Worm (Caenorhabditis elegans): ENCODE results near the gene C39H7.4.
A peak's percentile ranks its signal among the peaks of the same experiment; 100 is the strongest.

The C39H7.4 gene

ce11 chrIV:5591134-5591533 is 23.3 kb downstream of the C39H7.4 start (continued):
- TF ChIP-seq lin-54 (GFP tag; optimal IDR thresholded peaks at IDR 0.05): peak; percentile 61
- TF ChIP-seq F10E7.11 (tag; optimal IDR thresholded peaks at IDR 0.05): no peak
- TF ChIP-seq madf-8 (GFP tag; conservative IDR thresholded peaks at IDR 0.05): no peak
- TF ChIP-seq egl-44 (GFP tag; IDR thresholded peaks at IDR 0.05): peak; percentile 84; the same call in 1 of the 2 replicates
- TF ChIP-seq sea-2 (GFP tag; IDR thresholded peaks at IDR 0.05): no peak
- peak; percentile 94 for TF ChIP-seq nhr-80 (tag; optimal IDR thresholded peaks at IDR 0.05)
- peak; percentile 83 for TF ChIP-seq attf-5 (GFP tag; optimal IDR thresholded peaks at IDR 0.05)
- TF ChIP-seq F33H1.4 (GFP tag; IDR thresholded peaks at IDR 0.05): no peak
- no peak for TF ChIP-seq hrde-1 (tag; optimal IDR thresholded peaks at IDR 0.05; ENCODE audit: borderline replicate concordance)
- peak; percentile 64 for TF ChIP-seq F22D6.2 (tag; optimal IDR thresholded peaks at IDR 0.05)
- TF ChIP-seq unc-62 (GFP tag; optimal IDR thresholded peaks at IDR 0.05): peak; percentile 93
- no peak for TF ChIP-seq zim-3 (tag; optimal IDR thresholded peaks at IDR 0.05)
- TF ChIP-seq let-526 (GFP tag; IDR thresholded peaks at IDR 0.05): peak; percentile 68; the same call in 1 of the 2 replicates
- peak; percentile 54; the same call in 1 of the 2 replicates for TF ChIP-seq dox-1 (GFP tag; IDR thresholded peaks at IDR 0.05)
- no peak for TF ChIP-seq F57A8.1 (GFP tag; optimal IDR thresholded peaks at IDR 0.05)
- no peak for TF ChIP-seq B0035.1 (tag; optimal IDR thresholded peaks at IDR 0.05)
- peak; percentile 77 for TF ChIP-seq C06A6.2 (GFP tag; conservative IDR thresholded peaks at IDR 0.05)
- TF ChIP-seq die-1 (tag; optimal IDR thresholded peaks at IDR 0.05): no peak
- no peak for TF ChIP-seq mxl-1 (tag; optimal IDR thresholded peaks at IDR 0.05)
- TF ChIP-seq Y95B8A.8 (GFP tag; IDR thresholded peaks at IDR 0.05): peak; percentile 73; the same call in 1 of the 2 replicates
- no peak for TF ChIP-seq gei-17 (GFP tag; optimal IDR thresholded peaks at IDR 0.05)
- no peak for TF ChIP-seq lsy-27 (tag; optimal IDR thresholded peaks at IDR 0.05; ENCODE audit: borderline replicate concordance, insufficient read depth)
- no peak for TF ChIP-seq nhr-27 (tag; optimal IDR thresholded peaks at IDR 0.05)
- TF ChIP-seq lin-40 (tag; optimal IDR thresholded peaks at IDR 0.05): peak; percentile 90
- TF ChIP-seq repo-1 (tag; optimal IDR thresholded peaks at IDR 0.05): peak; percentile 13
- TF ChIP-seq nfya-1 (tag; optimal IDR thresholded peaks at IDR 0.05; ENCODE audit: borderline replicate concordance, insufficient read depth): no peak
- TF ChIP-seq F37B4.10 (GFP tag; IDR thresholded peaks at IDR 0.05): no peak
- TF ChIP-seq lsl-1 (GFP tag; optimal IDR thresholded peaks at IDR 0.05): no peak
- TF ChIP-seq F39B2.1 (GFP tag; IDR thresholded peaks at IDR 0.05): no peak
- peak; percentile 41 for TF ChIP-seq K12H6.12 (tag; optimal IDR thresholded peaks at IDR 0.05)
- TF ChIP-seq lin-26 (GFP tag; IDR thresholded peaks at IDR 0.05): peak; percentile 67
- no peak for TF ChIP-seq dpff-1 (tag; optimal IDR thresholded peaks at IDR 0.05)
- TF ChIP-seq ztf-3 (GFP tag; optimal IDR thresholded peaks at IDR 0.05): peak; percentile 57
- TF ChIP-seq tlf-1 (GFP tag; optimal IDR thresholded peaks at IDR 0.05): peak; percentile 80
- TF ChIP-seq chd-7 (tag; optimal IDR thresholded peaks at IDR 0.05): peak; percentile 92
- TF ChIP-seq ceh-27 (GFP tag; optimal IDR thresholded peaks at IDR 0.05): peak; percentile 76
- no peak for TF ChIP-seq bed-2 (GFP tag; IDR thresholded peaks at IDR 0.05)
- TF ChIP-seq D2030.7 (GFP tag; IDR thresholded peaks at IDR 0.05): no peak
- TF ChIP-seq rpc-1 (optimal IDR thresholded peaks at IDR 0.05): no peak
- no peak for TF ChIP-seq rpc-1 (tag; optimal IDR thresholded peaks at IDR 0.05)
- TF ChIP-seq mel-28 (tag; optimal IDR thresholded peaks at IDR 0.05; ENCODE audit: borderline replicate concordance): no peak
- TF ChIP-seq cebp-1 (GFP tag; IDR thresholded peaks at IDR 0.05): peak; percentile 60
- peak; percentile 79 for TF ChIP-seq cebp-1 (tag; optimal IDR thresholded peaks at IDR 0.05)
- no peak for TF ChIP-seq ztf-18 (tag; optimal IDR thresholded peaks at IDR 0.05)
- no peak for TF ChIP-seq rec-8 (tag; optimal IDR thresholded peaks at IDR 0.05)
- TF ChIP-seq ztf-26 (tag; optimal IDR thresholded peaks at IDR 0.05): peak; percentile 83
- peak; percentile 20; the same call in 1 of the 2 replicates for TF ChIP-seq hmg-1.2 (GFP tag; IDR thresholded peaks at IDR 0.05)

All from whole organism, young adult.